Worm (Caenorhabditis elegans) whole organism, young adult: ENCODE measurements around the gene R02E4.3.

Experiments used
- F49E8.2 ChIP-seq: sonication (generic microtip); optimal IDR thresholded peaks from 3 replicates; lab custom pipeline; 2017; ENCODE audit warnings: missing genetic modification characterization, mild to moderate bottlenecking, missing compliant biosample characterization, antibody characterized with exemption, moderate library complexity; ENCODE audit not compliant: insufficient read depth
- T07F8.4 ChIP-seq: sonication (generic microtip); optimal IDR thresholded peaks from 2 replicates; lab custom pipeline; 2016; ENCODE audit warnings: mild to moderate bottlenecking, missing genetic modification characterization, moderate library complexity, missing compliant biosample characterization
- ama-1 ChIP-seq, 3 experiments: fragments of 150-350 bp in 1 of 3; sonication (generic microtip) in 2 of 3; optimal IDR thresholded peaks; 2 replicates each; lab custom pipeline; 2014 to 2018; ENCODE audit warnings: missing biosample characterization in 2 of 3, missing genetic modification characterization in 2 of 3, missing genetic modification reagents in 2 of 3
- aptf-3 ChIP-seq: fragments of 200-800 bp; sonication (Bioruptor generic); IDR thresholded peaks from 2 replicates; pipeline ENCODE4 v1.3.6; 2022; ENCODE audit warnings: missing genetic modification characterization, missing compliant biosample characterization
- bed-2 ChIP-seq: fragments of 200-800 bp; sonication (Bioruptor generic); IDR thresholded peaks from 2 replicates; pipeline ENCODE4 v1.3.6; 2022; ENCODE audit warnings: missing genetic modification reagents, missing genetic modification characterization, missing compliant biosample characterization
- ceh-79 ChIP-seq: sonication (generic microtip); optimal IDR thresholded peaks from 2 replicates; lab custom pipeline; 2017; ENCODE audit warnings: mild to moderate bottlenecking, missing genetic modification characterization, missing compliant biosample characterization
- dpl-1 ChIP-seq: fragments of 150-350 bp; optimal IDR thresholded peaks from 2 replicates; lab custom pipeline; 2014; ENCODE audit warnings: missing biosample characterization, missing genetic modification reagents, missing genetic modification characterization
- hlh-12 ChIP-seq: sonication (generic microtip); optimal IDR thresholded peaks from 2 replicates; lab custom pipeline; 2016; ENCODE audit warnings: missing genetic modification characterization, missing compliant biosample characterization
- hlh-26 ChIP-seq: fragments of 200-800 bp; sonication (Bioruptor generic); conservative IDR thresholded peaks from 2 replicates; pipeline ENCODE4 v1.3.6; 2022; ENCODE audit warnings: missing genetic modification reagents, missing genetic modification characterization, missing compliant biosample characterization
- let-526 ChIP-seq: fragments of 200-800 bp; sonication (Bioruptor generic); IDR thresholded peaks from 2 replicates; pipeline ENCODE4 v1.3.6; 2022; ENCODE audit warnings: missing genetic modification reagents, missing genetic modification characterization, missing compliant biosample characterization
- nfya-1 ChIP-seq: sonication (generic microtip); optimal IDR thresholded peaks from 2 replicates; lab custom pipeline; 2017; ENCODE audit warnings: antibody characterized with exemption, missing compliant biosample characterization, missing genetic modification characterization, borderline replicate concordance; ENCODE audit not compliant: insufficient read depth
- nhr-90 ChIP-seq: sonication (generic microtip); optimal IDR thresholded peaks from 2 replicates; lab custom pipeline; 2016; ENCODE audit warnings: missing genotype, mild to moderate bottlenecking, missing genetic modification characterization, missing compliant biosample characterization
- snpc-4 ChIP-seq, 5 experiments: fragments of 150-350 bp in 1 of 5; sonication (generic microtip) in 4 of 5; optimal IDR thresholded peaks; 2 replicates each; lab custom pipeline; 2014 to 2018; ENCODE audit warnings: missing genetic modification characterization in 5 of 5, missing biosample characterization in 3 of 5, antibody characterized with exemption in 2 of 5, mild to moderate bottlenecking in 2 of 5, missing compliant biosample characterization in 2 of 5, missing genotype in 2 of 5, moderate library complexity in 2 of 5, missing genetic modification reagents in 1 of 5
- unc-62 ChIP-seq: fragments of 150-350 bp; optimal IDR thresholded peaks from 2 replicates; lab custom pipeline; 2014; ENCODE audit warnings: missing biosample characterization, missing genetic modification reagents, missing genetic modification characterization

ce11 chrX:4128684-4129083 lies 26.8 kb upstream of the R02E4.3 start:
- TF ChIP-seq nfya-1 (tag; lab: Kevin White, UChicago) (no peak), let-526 (GFP tag; lab: Robert Waterston, UW) (no peak), unc-62 (no peak), nhr-90 (tag; lab: Kevin White, UChicago) (no peak), aptf-3 (GFP tag; lab: Robert Waterston, UW) (no peak), ama-1 (optimal IDR thresholded peaks at IDR 0.05; lab: Kevin White, UChicago) (no peak), ama-1 (GFP tag; optimal IDR thresholded peaks at IDR 0.05; lab: Kevin White, UChicago) (no peak), snpc-4 (GFP tag; optimal IDR thresholded peaks at IDR 0.05; lab: Kevin White, UChicago) (no peak), snpc-4 (tag; optimal IDR thresholded peaks at IDR 0.05; lab: Kevin White, UChicago) (no peak), bed-2 (GFP tag; lab: Robert Waterston, UW) (no peak), F49E8.2 (tag; lab: Kevin White, UChicago) (no peak), dpl-1 (GFP tag; lab: Kevin White, UChicago) (no peak), hlh-26 (GFP tag; lab: Robert Waterston, UW) (no peak), hlh-12 (no peak), T07F8.4 (tag; lab: Kevin White, UChicago) (no peak), ceh-79 (tag; lab: Kevin White, UChicago) (no peak)
